Fruit fly (Drosophila melanogaster): ENCODE measurements around the gene CG31523.

CG31523 gene

DNA sequence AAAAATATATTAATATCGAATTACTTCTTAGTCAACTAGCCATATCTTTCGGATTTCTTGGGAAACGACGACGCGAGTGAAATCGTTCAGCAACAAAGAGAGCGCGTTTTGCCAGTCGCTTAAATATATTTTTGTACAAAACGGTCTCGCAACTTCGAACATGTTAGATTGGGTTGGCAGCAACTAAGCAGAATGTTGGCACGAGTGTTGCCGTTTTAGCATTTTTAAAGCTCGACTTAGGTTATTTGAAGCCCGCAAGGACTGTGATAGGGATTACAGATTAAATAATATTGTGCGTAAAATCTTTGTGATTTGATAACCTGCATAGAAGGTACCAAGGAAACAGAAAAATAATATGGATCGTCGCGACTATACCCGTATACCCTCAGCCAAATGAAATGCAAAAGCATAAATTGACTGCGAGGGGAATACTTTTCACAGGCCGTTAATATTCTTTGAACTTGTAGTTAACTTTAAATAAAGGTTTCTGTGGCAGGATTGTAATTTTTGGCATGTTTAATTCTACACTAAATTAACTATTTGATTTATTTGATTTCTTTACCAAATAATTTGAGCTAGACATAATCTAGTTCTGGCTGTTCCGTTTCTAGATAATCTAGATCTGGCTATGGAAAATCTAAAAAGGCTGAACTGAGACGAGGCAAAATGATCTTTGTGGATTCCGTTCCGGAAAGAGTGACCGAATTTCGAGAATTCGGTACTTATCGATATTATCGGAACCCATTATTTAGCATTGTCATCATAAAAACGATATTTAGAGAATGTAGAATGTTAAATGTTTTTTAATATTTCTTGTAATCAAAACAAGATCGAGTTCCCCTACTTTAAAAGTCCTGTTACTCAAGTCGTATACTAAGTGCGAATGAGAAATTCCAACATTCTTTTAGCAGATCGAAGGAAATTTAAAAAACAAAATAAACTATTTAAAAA lies at the start of gene CG31523:
TSS of gene CG31523 (minus strand) at position 170 of the 951 bp plus-strand sequence.
- TF ChIP-seq psq (optimal IDR thresholded peaks at IDR 0.05) (no peak), Myc (optimal IDR thresholded peaks at IDR 0.05) (no peak), Sin3A (optimal IDR thresholded peaks at IDR 0.05) (no peak), insv (optimal IDR thresholded peaks at IDR 0.05) (no peak), ttk (optimal IDR thresholded peaks at IDR 0.05) (no peak), h (optimal IDR thresholded peaks at IDR 0.05) (no peak)

dm6 chr3R:4524144-4524784 lies 45.3 kb upstream of the CG31523 start:
- no peak for TF ChIP-seq insv (optimal IDR thresholded peaks at IDR 0.05)
- no peak for TF ChIP-seq psq (optimal IDR thresholded peaks at IDR 0.05)
- no peak for TF ChIP-seq ttk (optimal IDR thresholded peaks at IDR 0.05)
- TF ChIP-seq Sin3A (optimal IDR thresholded peaks at IDR 0.05) = no peak
- no peak for TF ChIP-seq Myc (optimal IDR thresholded peaks at IDR 0.05)
- TF ChIP-seq h (optimal IDR thresholded peaks at IDR 0.05) = no peak

- TF ChIP-seq Myc (optimal IDR thresholded peaks at IDR 0.05) (no peak), ttk (optimal IDR thresholded peaks at IDR 0.05) (no peak), insv (optimal IDR thresholded peaks at IDR 0.05) (no peak), Sin3A (optimal IDR thresholded peaks at IDR 0.05) (no peak), h (optimal IDR thresholded peaks at IDR 0.05) (no peak), psq (optimal IDR thresholded peaks at IDR 0.05) (no peak)
Measured at dm6 chr3R:4506265-4506664, 27.3 kb upstream of the CG31523 start, which contains the start of gene CG34425. TSS of gene CG34425 (minus strand) at chr3R:4506365.

DNA sequence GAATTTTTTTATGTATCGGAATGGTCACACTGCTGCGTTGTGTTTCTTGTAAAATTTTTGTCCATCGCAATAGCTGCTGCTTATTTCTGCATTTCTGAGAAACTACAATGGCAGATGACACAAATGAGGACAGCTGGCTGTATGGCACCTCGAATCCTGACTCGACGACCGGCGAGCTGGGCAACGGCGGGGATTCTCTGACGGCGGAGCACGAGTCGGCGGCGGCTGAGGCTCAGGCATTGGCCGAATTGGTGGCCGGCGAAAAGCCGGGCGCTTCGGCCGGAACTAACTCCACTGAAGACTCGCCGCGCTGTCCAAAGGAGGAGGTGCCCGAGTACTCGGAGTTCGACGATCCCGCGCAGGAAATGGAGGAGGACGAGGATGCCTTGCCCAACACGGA lies 6.0 kb upstream of the CG31523 start, which contains the start of gene Fip1:
TSS of gene Fip1 (plus strand) at position 10 of the 400 bp plus-strand sequence.
- TF ChIP-seq insv (optimal IDR thresholded peaks at IDR 0.05) (no peak), Myc (optimal IDR thresholded peaks at IDR 0.05) (no peak), ttk (optimal IDR thresholded peaks at IDR 0.05) (no peak), Sin3A (optimal IDR thresholded peaks at IDR 0.05) (no peak), psq (optimal IDR thresholded peaks at IDR 0.05) (no peak), h (optimal IDR thresholded peaks at IDR 0.05) (no peak)

DNA sequence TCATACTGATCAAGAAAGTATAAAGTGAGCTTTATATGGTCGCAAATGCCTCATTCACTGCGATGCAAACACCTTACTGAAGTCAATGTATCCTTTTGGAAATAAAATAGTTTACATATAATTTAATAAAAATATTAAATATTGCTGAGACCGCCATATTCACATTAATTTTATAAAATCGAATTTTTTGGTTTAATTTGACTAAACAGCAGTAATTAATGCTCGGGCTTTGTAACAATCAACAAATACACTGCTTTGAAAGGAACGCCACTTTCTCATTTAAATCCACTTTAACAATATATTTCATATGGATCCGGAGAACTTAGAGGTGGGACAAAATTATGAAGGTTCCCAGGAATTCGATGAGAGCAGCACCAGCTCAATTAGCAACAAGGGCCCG lies 1.5 kb upstream of the CG31523 start, which contains the start of gene sac:
TSS of gene sac (plus strand) at position 301 of the 400 bp plus-strand sequence.
- TF ChIP-seq h (optimal IDR thresholded peaks at IDR 0.05) (no peak), insv (optimal IDR thresholded peaks at IDR 0.05) (no peak), Myc (optimal IDR thresholded peaks at IDR 0.05) (no peak), ttk (optimal IDR thresholded peaks at IDR 0.05) (no peak), Sin3A (optimal IDR thresholded peaks at IDR 0.05) (no peak), psq (optimal IDR thresholded peaks at IDR 0.05) (no peak)

DNA sequence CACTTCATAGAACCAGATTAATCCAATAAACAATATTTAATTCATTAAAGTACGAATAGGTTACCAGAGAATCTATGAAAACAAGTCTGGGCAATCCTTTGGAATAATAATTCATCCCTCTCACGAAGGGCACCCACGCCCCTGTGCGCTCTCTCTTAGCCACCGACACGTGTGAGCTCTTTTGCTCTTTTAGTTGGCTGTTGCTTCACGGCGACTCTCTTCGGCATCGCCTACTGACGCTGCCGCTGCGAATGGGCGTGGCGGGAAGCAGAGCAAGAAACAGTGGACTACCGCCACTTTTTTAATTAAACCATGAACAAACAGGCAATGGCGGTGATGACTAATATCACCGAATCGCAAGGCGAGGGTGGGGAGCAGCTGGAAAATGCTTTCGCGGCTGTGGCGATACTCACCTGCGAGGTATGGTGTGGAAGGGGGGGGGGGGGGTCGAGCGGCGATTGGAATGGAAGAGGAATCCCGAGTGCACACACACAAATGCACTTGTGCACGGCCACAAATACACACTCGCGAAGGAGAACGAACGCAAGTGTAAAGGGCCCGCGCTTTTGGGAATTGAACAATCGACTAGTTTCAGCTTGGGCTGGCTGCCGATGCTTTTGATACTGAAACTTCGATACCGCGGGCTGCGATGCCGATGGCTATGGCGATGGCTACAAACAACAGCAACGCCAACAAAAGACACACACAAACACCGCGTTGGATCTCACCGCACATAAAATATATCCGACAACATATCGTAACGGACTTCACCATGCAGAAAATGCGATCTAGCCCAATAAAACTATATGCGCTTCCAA lies 578 bp downstream of the CG31523 start:
- TF ChIP-seq ttk (optimal IDR thresholded peaks at IDR 0.05) = no peak

dm6 chr3R:4476004-4476403 lies 3.0 kb downstream of the CG31523 start:
- TF ChIP-seq Sin3A (optimal IDR thresholded peaks at IDR 0.05) = no peak
- no peak for TF ChIP-seq h (optimal IDR thresholded peaks at IDR 0.05)

- TF ChIP-seq Sin3A (optimal IDR thresholded peaks at IDR 0.05) = no peak
- no peak for TF ChIP-seq insv (optimal IDR thresholded peaks at IDR 0.05)
- TF ChIP-seq psq (optimal IDR thresholded peaks at IDR 0.05) = no peak
- no peak for TF ChIP-seq Myc (optimal IDR thresholded peaks at IDR 0.05)
- TF ChIP-seq ttk (optimal IDR thresholded peaks at IDR 0.05) = no peak
- no peak for TF ChIP-seq h (optimal IDR thresholded peaks at IDR 0.05)
Measured at dm6 chr3R:4475378-4475777, 3.6 kb downstream of the CG31523 start.

dm6 chr3R:4472694-4472975 lies 6.4 kb downstream of the CG31523 start:
- no peak for TF ChIP-seq psq (optimal IDR thresholded peaks at IDR 0.05)
- no peak for TF ChIP-seq insv (optimal IDR thresholded peaks at IDR 0.05)
- TF ChIP-seq Myc (optimal IDR thresholded peaks at IDR 0.05) = no peak
- no peak for TF ChIP-seq ttk (optimal IDR thresholded peaks at IDR 0.05)
- no peak for TF ChIP-seq Sin3A (optimal IDR thresholded peaks at IDR 0.05)
- no peak for TF ChIP-seq h (optimal IDR thresholded peaks at IDR 0.05)

DNA sequence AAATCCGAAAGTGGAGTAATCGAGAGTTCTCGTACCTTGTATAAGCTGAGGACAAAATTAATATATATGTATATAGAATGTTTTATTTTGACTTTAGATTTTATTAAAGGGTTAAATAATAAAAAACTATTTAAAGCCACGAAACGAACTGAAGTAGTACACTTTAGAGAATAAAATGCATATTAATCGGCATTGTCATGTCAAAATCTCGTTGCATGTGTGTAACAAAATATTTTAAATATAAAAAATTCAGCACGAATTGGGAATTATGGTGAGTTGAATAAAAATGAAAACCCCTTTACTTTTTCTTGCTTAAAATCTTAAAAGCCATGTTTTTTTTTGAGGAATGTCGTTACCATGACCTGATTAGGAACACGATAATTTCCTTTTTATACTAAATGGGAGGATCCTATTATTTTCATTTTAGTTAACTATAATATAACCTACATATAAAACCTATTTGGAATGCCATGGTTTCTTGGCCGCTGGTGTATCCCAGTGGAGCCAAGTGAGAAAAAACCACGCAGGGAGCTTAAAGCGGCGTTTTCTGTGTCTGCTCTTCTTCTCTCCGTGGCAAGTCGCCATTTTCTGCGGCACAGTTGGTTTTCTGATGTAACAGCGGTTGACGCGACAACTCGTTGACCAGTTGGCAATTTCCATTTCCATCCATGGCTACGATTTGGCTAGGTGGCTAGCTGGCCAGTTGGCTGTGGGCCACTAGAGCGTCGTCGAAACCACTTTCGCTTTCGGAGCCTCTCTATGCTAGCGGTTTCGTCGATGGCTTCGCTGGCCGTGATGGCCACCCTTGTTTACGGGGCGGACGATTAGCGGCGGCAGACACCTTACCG lies 6.9 kb downstream of the CG31523 start:
- TF ChIP-seq ttk (optimal IDR thresholded peaks at IDR 0.05) = no peak
- TF ChIP-seq Sin3A (optimal IDR thresholded peaks at IDR 0.05) = no peak
- TF ChIP-seq insv (optimal IDR thresholded peaks at IDR 0.05) = no peak
- no peak for TF ChIP-seq Myc (optimal IDR thresholded peaks at IDR 0.05)
- no peak for TF ChIP-seq psq (optimal IDR thresholded peaks at IDR 0.05)
- no peak for TF ChIP-seq h (optimal IDR thresholded peaks at IDR 0.05)

dm6 chr3R:4471047-4471751 lies 7.8 kb downstream of the CG31523 start:
- no peak for TF ChIP-seq h (optimal IDR thresholded peaks at IDR 0.05)
- no peak for TF ChIP-seq psq (optimal IDR thresholded peaks at IDR 0.05)
